Worm (Caenorhabditis elegans) whole organism, late embryonic: ENCODE measurements around the gene str-10.

Source experiments
- F13H6.1 ChIP-seq: sonication (generic microtip); optimal IDR thresholded peaks from 2 replicates; lab custom pipeline; 2016; ENCODE audit warnings: missing genetic modification characterization, missing compliant biosample characterization
- ahr-1 ChIP-seq: sonication (generic microtip); optimal IDR thresholded peaks from 2 replicates; lab custom pipeline; 2016; ENCODE audit warnings: missing genetic modification characterization, missing compliant biosample characterization
- ama-1 ChIP-seq: fragments of 150-350 bp; optimal IDR thresholded peaks from 2 replicates; lab custom pipeline; 2014
- ceh-45 ChIP-seq: fragments of 200-800 bp; sonication (Bioruptor generic); IDR thresholded peaks from 2 replicates; pipeline ENCODE4 v1.3.6; 2022; ENCODE audit warnings: missing genetic modification reagents, missing genetic modification characterization, missing compliant biosample characterization
- elt-2 ChIP-seq: sonication (generic microtip); optimal IDR thresholded peaks from 2 replicates; lab custom pipeline; 2016; ENCODE audit warnings: missing genetic modification reagents, missing genetic modification characterization, missing compliant biosample characterization
- fkh-10 ChIP-seq: fragments of 150-350 bp; optimal IDR thresholded peaks from 2 replicates; lab custom pipeline; 2014; ENCODE audit warnings: missing biosample characterization, missing genetic modification reagents, missing genetic modification characterization
- hlh-6 ChIP-seq: sonication (generic microtip); optimal IDR thresholded peaks from 2 replicates; lab custom pipeline; 2016; ENCODE audit warnings: missing genotype, missing genetic modification characterization, missing compliant biosample characterization
- hlh-8 ChIP-seq: sonication (generic microtip); optimal IDR thresholded peaks from 2 replicates; lab custom pipeline; 2016; ENCODE audit warnings: missing genotype, missing genetic modification characterization, missing compliant biosample characterization
- nhr-11 ChIP-seq: fragments of 150-350 bp; optimal IDR thresholded peaks from 2 replicates; lab custom pipeline; 2014; ENCODE audit warnings: missing biosample characterization, missing genetic modification characterization
- sdc-2 ChIP-seq: sonication (generic microtip); optimal IDR thresholded peaks from 2 replicates; lab custom pipeline; 2016; ENCODE audit warnings: missing genotype, missing genetic modification characterization, missing compliant biosample characterization
- ttx-3 ChIP-seq: sonication (generic microtip); optimal IDR thresholded peaks from 2 replicates; lab custom pipeline; 2016; ENCODE audit warnings: missing genetic modification reagents, missing genetic modification characterization, missing compliant biosample characterization

ce11 chrX:13082326-13082725 is at the start of gene str-10:
- no peak for TF ChIP-seq ama-1 (lab: Kevin White, UChicago)
- no peak for TF ChIP-seq F13H6.1
- no peak for TF ChIP-seq hlh-6 (tag; lab: Kevin White, UChicago)
- no peak for TF ChIP-seq ahr-1
- TF ChIP-seq sdc-2, result no peak
- no peak for TF ChIP-seq elt-2 (tag; lab: Kevin White, UChicago)
- no peak for TF ChIP-seq hlh-8 (tag; lab: Kevin White, UChicago)
- no peak for TF ChIP-seq fkh-10 (GFP tag; lab: Kevin White, UChicago)
- TF ChIP-seq nhr-11 (tag; lab: Kevin White, UChicago), result no peak
- no peak for TF ChIP-seq ceh-45 (GFP tag; lab: Robert Waterston, UW)
- TF ChIP-seq ttx-3 (tag; lab: Kevin White, UChicago), result no peak
